Worm (Caenorhabditis elegans) whole organism, late embryonic: ENCODE results near the gene str-208.

ENCODE experiments used
- Y22D7AL.16 ChIP-seq: sonication (generic microtip); optimal IDR thresholded peaks from 2 replicates; lab custom pipeline; 2016; ENCODE audit warnings: missing genetic modification characterization, missing compliant biosample characterization
- ceh-24 ChIP-seq: sonication (generic microtip); optimal IDR thresholded peaks from 2 replicates; lab custom pipeline; 2016; ENCODE audit warnings: mild to moderate bottlenecking, missing genetic modification characterization, missing compliant biosample characterization
- ceh-30 ChIP-seq: fragments of 150-350 bp; optimal IDR thresholded peaks from 2 replicates; lab custom pipeline; 2014; ENCODE audit warnings: missing biosample characterization, missing genetic modification characterization
- ceh-31 ChIP-seq: sonication (generic microtip); optimal IDR thresholded peaks from 2 replicates; lab custom pipeline; 2016; ENCODE audit warnings: missing genetic modification characterization, missing compliant biosample characterization
- dmd-4 ChIP-seq: sonication (generic microtip); optimal IDR thresholded peaks from 2 replicates; lab custom pipeline; 2016; ENCODE audit warnings: borderline replicate concordance, missing genetic modification characterization, missing compliant biosample characterization
- fkh-6 ChIP-seq: sonication (generic microtip); optimal IDR thresholded peaks from 2 replicates; lab custom pipeline; 2016; ENCODE audit warnings: missing genetic modification characterization, missing compliant biosample characterization
- nfya-1 ChIP-seq: sonication (generic microtip); optimal IDR thresholded peaks from 2 replicates; lab custom pipeline; 2017; ENCODE audit warnings: missing genetic modification characterization, mild to moderate bottlenecking, missing compliant biosample characterization, antibody characterized with exemption, moderate library complexity
- unc-55 ChIP-seq: sonication (generic microtip); optimal IDR thresholded peaks from 2 replicates; lab custom pipeline; 2017; ENCODE audit warnings: missing biosample characterization, missing genetic modification reagents, missing genetic modification characterization

ce11 chrV:4908591-4908990 lies 48.0 kb upstream of the str-208 start, which contains the start of gene ugt-13:
- no peak for TF ChIP-seq ceh-24
- no peak for TF ChIP-seq dmd-4
- no peak for TF ChIP-seq Y22D7AL.16 (tag; lab: Kevin White, UChicago)
- no peak for TF ChIP-seq unc-55 (GFP tag; lab: Kevin White, UChicago)
- no peak for TF ChIP-seq ceh-30 (tag; lab: Kevin White, UChicago)
- no peak for TF ChIP-seq fkh-6
- no peak for TF ChIP-seq nfya-1 (tag; lab: Kevin White, UChicago)
- TF ChIP-seq ceh-31 (tag; lab: Kevin White, UChicago) = no peak
